Fruit fly (Drosophila melanogaster): ENCODE results near the gene CG3226.
A peak's percentile ranks its signal among the peaks of the same experiment; 100 is the strongest.

CG3226 gene

dm6 chrX:6646846-6647245 lies 7.2 kb downstream of the CG3226 start:
- TF ChIP-seq woc (GFP tag; optimal IDR thresholded peaks at IDR 0.05) (peak; percentile 0), pan (optimal IDR thresholded peaks at IDR 0.05) (no peak), Rel (GFP tag; optimal IDR thresholded peaks at IDR 0.05) (no peak), Rel (tag; optimal IDR thresholded peaks at IDR 0.05) (no peak), Hr83 (GFP tag; optimal IDR thresholded peaks at IDR 0.05; ENCODE audit: poor library complexity, severe bottlenecking) (no peak), ey (GFP tag; optimal IDR thresholded peaks at IDR 0.05) (no peak), Abd-B (GFP tag; optimal IDR thresholded peaks at IDR 0.05) (no peak), GATAd (GFP tag; optimal IDR thresholded peaks at IDR 0.05) (no peak), brk (GFP tag; optimal IDR thresholded peaks at IDR 0.05) (no peak), HLH106 (tag; optimal IDR thresholded peaks at IDR 0.05) (peak; percentile 10), fru (GFP tag; optimal IDR thresholded peaks at IDR 0.05) (peak; percentile 22), dsf (GFP tag; optimal IDR thresholded peaks at IDR 0.05; ENCODE audit: borderline replicate concordance) (no peak), CG32264 (GFP tag; optimal IDR thresholded peaks at IDR 0.05) (no peak), Hr78 (GFP tag; optimal IDR thresholded peaks at IDR 0.05) (no peak), Vsx2 (GFP tag; optimal IDR thresholded peaks at IDR 0.05; ENCODE audit: partially characterized antibody) (no peak)

- TF ChIP-seq Dif (GFP tag; optimal IDR thresholded peaks at IDR 0.05; ENCODE audit: partially characterized antibody) (no peak), Sp1 (GFP tag; optimal IDR thresholded peaks at IDR 0.05) (peak; percentile 61), fru (GFP tag; optimal IDR thresholded peaks at IDR 0.05) (peak; percentile 69), jim (GFP tag; optimal IDR thresholded peaks at IDR 0.05) (no peak), Mio (GFP tag; optimal IDR thresholded peaks at IDR 0.05) (no peak), Dfd (GFP tag; optimal IDR thresholded peaks at IDR 0.05) (no peak), tai (GFP tag; optimal IDR thresholded peaks at IDR 0.05) (no peak), psq (GFP tag; optimal IDR thresholded peaks at IDR 0.05) (peak; percentile 37), lola (GFP tag; optimal IDR thresholded peaks at IDR 0.05) (no peak), brk (GFP tag; optimal IDR thresholded peaks at IDR 0.05) (no peak), Hr78 (GFP tag; optimal IDR thresholded peaks at IDR 0.05) (no peak), dsf (GFP tag; optimal IDR thresholded peaks at IDR 0.05; ENCODE audit: borderline replicate concordance) (no peak), dl (GFP tag; optimal IDR thresholded peaks at IDR 0.05; ENCODE audit: insufficient read depth in 1 of 2, partially characterized antibody in 2 of 2) (no peak), OdsH (GFP tag; optimal IDR thresholded peaks at IDR 0.05) (peak; percentile 52), Vsx2 (GFP tag; optimal IDR thresholded peaks at IDR 0.05; ENCODE audit: partially characterized antibody) (no peak), Myc (optimal IDR thresholded peaks at IDR 0.05) (no peak), pan (optimal IDR thresholded peaks at IDR 0.05) (no peak), Rel (GFP tag; optimal IDR thresholded peaks at IDR 0.05) (no peak), Rel (tag; optimal IDR thresholded peaks at IDR 0.05) (no peak), foxo (GFP tag; optimal IDR thresholded peaks at IDR 0.05) (peak in 1 of 2 experiments; percentile 52), woc (GFP tag; optimal IDR thresholded peaks at IDR 0.05) (peak; percentile 59), rgr (GFP tag; optimal IDR thresholded peaks at IDR 0.05) (peak; percentile 63), Hr83 (GFP tag; optimal IDR thresholded peaks at IDR 0.05; ENCODE audit: poor library complexity, severe bottlenecking) (no peak), HLH106 (tag; optimal IDR thresholded peaks at IDR 0.05) (peak; percentile 65), CrebA (GFP tag; optimal IDR thresholded peaks at IDR 0.05; ENCODE audit: borderline replicate concordance) (no peak), br (GFP tag; optimal IDR thresholded peaks at IDR 0.05) (peak; percentile 44), usp (GFP tag; optimal IDR thresholded peaks at IDR 0.05) (no peak), GATAd (GFP tag; optimal IDR thresholded peaks at IDR 0.05) (no peak), sv (GFP tag; optimal IDR thresholded peaks at IDR 0.05) (no peak), Hnf4 (GFP tag; optimal IDR thresholded peaks at IDR 0.05) (no peak), dmrt93B (GFP tag; optimal IDR thresholded peaks at IDR 0.05) (no peak), h (GFP tag; optimal IDR thresholded peaks at IDR 0.05) (peak; percentile 54), Abd-B (GFP tag; optimal IDR thresholded peaks at IDR 0.05) (no peak), Jra (GFP tag; optimal IDR thresholded peaks at IDR 0.05) (no peak), N (GFP tag; optimal IDR thresholded peaks at IDR 0.05) (no peak), CG9705 (GFP tag; optimal IDR thresholded peaks at IDR 0.05) (no peak), CG32264 (GFP tag; optimal IDR thresholded peaks at IDR 0.05) (no peak), sage (GFP tag; optimal IDR thresholded peaks at IDR 0.05) (no peak), ey (GFP tag; optimal IDR thresholded peaks at IDR 0.05) (peak; percentile 61)
Measured at dm6 chrX:6642593-6643257, 11.3 kb downstream of the CG3226 start.
